Worm (Caenorhabditis elegans) whole organism, midembryonic: ENCODE measurements around the gene txbp-3.
"Not testable (repeated sequence)": the region's sequence is repeated elsewhere in the genome, so short reads cannot be mapped to it uniquely, and the experiment has no call there.

Source experiments
- T22C8.4 ChIP-seq: fragments of 200-800 bp; sonication (Bioruptor generic); IDR thresholded peaks from 2 replicates; pipeline ENCODE4 v1.3.6; 2022; ENCODE audit warnings: missing genetic modification characterization, missing compliant biosample characterization
- cog-1 ChIP-seq: sonication (generic microtip); optimal IDR thresholded peaks from 2 replicates; lab custom pipeline; 2016; ENCODE audit warnings: missing genetic modification characterization, missing compliant biosample characterization
- flt-1 ChIP-seq: fragments of 200-800 bp; sonication (Bioruptor generic); IDR thresholded peaks from 2 replicates; pipeline ENCODE4 v1.3.6; 2022; ENCODE audit warnings: missing genetic modification characterization, missing compliant biosample characterization
- klf-2 ChIP-seq: fragments of 200-800 bp; sonication (Bioruptor generic); conservative IDR thresholded peaks from 2 replicates; pipeline ENCODE4 v1.3.6; 2022; ENCODE audit warnings: missing genetic modification reagents, missing genetic modification characterization, missing compliant biosample characterization
- med-1 ChIP-seq: sonication (generic microtip); optimal IDR thresholded peaks from 2 replicates; lab custom pipeline; 2017; ENCODE audit warnings: missing genetic modification characterization, mild to moderate bottlenecking, missing compliant biosample characterization, antibody characterized with exemption, missing genetic modification reagents; ENCODE audit not compliant: insufficient read depth
- ref-1 ChIP-seq: fragments of 200-800 bp; sonication (Bioruptor generic); conservative IDR thresholded peaks from 2 replicates; pipeline ENCODE4 v1.3.6; 2022; ENCODE audit warnings: missing genetic modification reagents, missing genetic modification characterization, missing compliant biosample characterization
- tab-1 ChIP-seq: fragments of 200-800 bp; sonication (Bioruptor generic); IDR thresholded peaks from 2 replicates; pipeline ENCODE4 v1.3.6; 2022; ENCODE audit warnings: missing genetic modification characterization, missing compliant biosample characterization
- ztf-23 ChIP-seq: fragments of 200-800 bp; sonication (Bioruptor generic); IDR thresholded peaks from 2 replicates; pipeline ENCODE4 v1.3.6; 2022; ENCODE audit warnings: missing genetic modification reagents, missing genetic modification characterization, missing compliant biosample characterization
- ztf-29 ChIP-seq: fragments of 200-800 bp; sonication (Bioruptor generic); IDR thresholded peaks from 2 replicates; pipeline ENCODE4 v1.3.6; 2022; ENCODE audit warnings: missing genetic modification reagents, missing genetic modification characterization, missing compliant biosample characterization

txbp-3 gene

DNA sequence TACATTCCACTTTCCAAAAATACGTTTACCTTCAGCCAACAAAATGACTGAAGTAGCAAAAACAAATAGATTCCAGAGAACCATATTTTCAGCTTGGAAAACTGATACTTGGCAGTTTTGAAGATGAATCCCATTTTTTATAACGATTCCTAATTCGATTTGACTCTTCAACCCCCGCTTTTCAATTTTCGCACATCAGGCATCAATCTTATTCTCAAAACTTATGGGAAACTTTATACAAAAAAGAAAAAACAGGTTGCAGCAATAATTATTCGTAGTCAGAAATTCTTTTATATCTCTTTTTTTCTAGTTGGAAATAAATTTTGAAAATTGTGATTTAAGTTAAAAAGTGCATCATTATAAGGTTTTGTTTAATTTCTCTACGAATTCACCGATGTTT is 14.5 kb upstream of the txbp-3 start, which contains the start of gene C45G9.10:
Gene C45G9.10 (minus strand): TSS at position 101 of the 400 bp plus-strand sequence.
- TF ChIP-seq ztf-29 (no peak), ref-1 (GFP tag; lab: Robert Waterston, UW) (no peak)

DNA sequence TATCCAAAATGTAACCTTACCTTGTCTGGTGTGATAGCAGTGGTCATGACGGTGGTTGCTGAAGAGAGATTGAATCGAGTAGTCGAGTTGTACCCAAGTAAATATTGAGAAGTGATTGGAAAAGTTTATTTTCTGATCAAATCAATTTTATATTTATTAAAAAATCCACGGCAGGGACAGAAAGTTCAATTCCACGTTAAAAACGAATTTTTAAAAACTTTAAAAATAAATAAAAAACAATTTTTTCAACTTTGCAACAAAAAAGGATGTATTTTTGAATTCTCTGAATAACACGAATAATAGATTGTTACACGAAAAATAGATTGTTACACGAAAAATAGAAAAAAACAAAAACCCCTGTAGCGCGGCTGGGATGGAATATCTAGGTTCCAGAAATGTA is 8.4 kb upstream of the txbp-3 start, which contains the start of gene C45G9.9:
Gene C45G9.9 (minus strand): TSS at position 101 of the 400 bp plus-strand sequence.
- not testable (repeated sequence) for TF ChIP-seq ztf-29; T22C8.4; flt-1 (GFP tag; lab: Robert Waterston, UW)

DNA sequence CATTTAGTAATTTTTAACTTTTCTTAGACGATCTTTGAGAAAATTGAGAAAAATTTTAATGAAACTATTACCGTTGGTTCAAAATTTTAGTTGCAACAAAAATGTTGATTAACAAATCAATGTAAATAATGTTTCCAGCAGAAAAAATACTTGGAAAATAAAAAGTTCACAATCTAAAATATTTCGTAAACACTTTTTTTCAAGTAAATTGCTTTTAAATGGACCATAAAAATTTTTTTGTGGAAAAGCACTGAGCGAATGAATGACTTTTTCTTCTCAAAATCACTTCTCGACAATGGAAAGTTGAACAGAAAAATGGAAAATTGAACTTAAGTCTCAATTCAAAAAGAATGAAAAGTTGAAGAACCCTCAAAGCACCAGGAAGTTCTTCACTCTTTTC is 6.3 kb upstream of the txbp-3 start, which contains the start of gene C45G9.8:
Gene C45G9.8 (minus strand): TSS at position 101 of the 400 bp plus-strand sequence.
- no peak for TF ChIP-seq ztf-29
- no peak for TF ChIP-seq ref-1 (GFP tag; lab: Robert Waterston, UW)
- TF ChIP-seq med-1 (GFP tag; lab: Kevin White, UChicago), result no peak
- no peak for TF ChIP-seq cog-1 (tag; lab: Kevin White, UChicago)
- no peak for TF ChIP-seq T22C8.4
- TF ChIP-seq ztf-23, result no peak
- TF ChIP-seq klf-2 (GFP tag; lab: Robert Waterston, UW), result no peak
- no peak for TF ChIP-seq tab-1 (GFP tag; lab: Robert Waterston, UW)
- TF ChIP-seq flt-1 (GFP tag; lab: Robert Waterston, UW), result no peak

DNA sequence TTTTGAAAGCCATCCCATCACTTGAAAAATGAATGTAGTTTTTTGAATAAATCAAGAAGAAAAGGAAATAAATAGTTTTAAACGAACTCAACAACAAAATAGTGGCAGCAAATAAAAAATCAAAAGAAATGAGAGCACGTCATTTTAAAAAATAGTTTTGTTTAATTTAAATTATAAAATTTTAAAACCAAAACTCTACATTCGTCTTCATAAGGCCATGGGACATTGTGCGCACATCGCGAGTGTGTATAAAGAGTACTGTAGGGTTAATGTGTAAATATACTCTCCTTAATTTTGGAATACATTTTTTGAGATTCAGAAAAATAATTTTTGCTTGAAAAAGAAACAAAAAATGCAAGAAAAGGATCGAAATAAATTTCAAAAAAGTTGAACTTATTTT is 4.7 kb upstream of the txbp-3 start, which contains the start of gene C45G9.15:
Gene C45G9.15 (minus strand): TSS at position 101 of the 400 bp plus-strand sequence.
- TF ChIP-seq tab-1 (GFP tag; lab: Robert Waterston, UW), result no peak
- no peak for TF ChIP-seq T22C8.4
- TF ChIP-seq klf-2 (GFP tag; lab: Robert Waterston, UW), result no peak
- no peak for TF ChIP-seq med-1 (GFP tag; lab: Kevin White, UChicago)

DNA sequence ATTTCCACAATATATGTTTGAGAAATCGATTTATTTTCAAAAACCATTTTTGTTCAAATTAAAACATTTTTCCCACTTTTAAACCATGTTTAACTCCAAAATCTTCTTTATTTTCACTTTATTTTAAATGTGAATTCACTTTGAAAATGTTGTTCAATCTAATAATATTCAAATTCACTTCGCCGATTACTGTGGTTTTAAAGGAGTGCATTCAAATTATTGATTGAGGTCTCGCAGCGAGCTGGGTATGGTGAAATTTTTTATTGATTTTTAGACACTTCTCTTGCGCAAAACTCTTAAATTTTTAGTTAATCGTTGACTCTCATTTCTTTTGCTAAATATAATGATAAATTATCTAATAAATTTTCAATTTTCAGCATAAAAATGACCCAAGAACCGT is 481 bp upstream of the txbp-3 start, which contains the start of gene C45G9.5:
Gene C45G9.5 (plus strand): TSS at position 378 of the 400 bp plus-strand sequence.
- TF ChIP-seq ref-1 (GFP tag; lab: Robert Waterston, UW) (no peak), T22C8.4 (no peak), klf-2 (GFP tag; lab: Robert Waterston, UW) (no peak), tab-1 (GFP tag; lab: Robert Waterston, UW) (no peak), ztf-23 (no peak), cog-1 (tag; lab: Kevin White, UChicago) (no peak), flt-1 (GFP tag; lab: Robert Waterston, UW) (no peak), med-1 (GFP tag; lab: Kevin White, UChicago) (no peak), ztf-29 (no peak)

DNA sequence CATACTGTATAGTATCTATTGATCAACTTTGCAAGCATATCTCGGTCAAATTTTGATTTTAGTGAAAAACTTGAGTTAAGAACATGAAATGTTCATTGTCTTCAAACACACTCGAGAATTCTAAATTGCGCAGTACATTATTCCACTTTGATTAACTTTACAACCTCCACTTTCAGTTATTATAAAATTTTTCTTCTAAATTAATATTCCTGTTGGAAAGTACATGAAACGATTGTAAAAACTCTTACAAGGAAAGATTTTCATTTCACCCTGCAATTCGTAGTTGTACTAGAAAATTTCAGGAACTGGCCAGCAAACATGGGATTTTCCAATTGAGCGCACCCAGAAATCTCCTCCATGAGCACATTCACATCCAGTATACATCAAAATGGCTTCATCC is 2.5 kb downstream of the txbp-3 start, which contains the start of gene C45G9.14:
Gene C45G9.14 (plus strand): TSS at position 301 of the 400 bp plus-strand sequence.
- TF ChIP-seq T22C8.4 (no peak), med-1 (GFP tag; lab: Kevin White, UChicago) (no peak), ztf-29 (no peak), ztf-23 (no peak), tab-1 (GFP tag; lab: Robert Waterston, UW) (no peak), klf-2 (GFP tag; lab: Robert Waterston, UW) (no peak), cog-1 (tag; lab: Kevin White, UChicago) (no peak), flt-1 (GFP tag; lab: Robert Waterston, UW) (no peak), ref-1 (GFP tag; lab: Robert Waterston, UW) (no peak)

DNA sequence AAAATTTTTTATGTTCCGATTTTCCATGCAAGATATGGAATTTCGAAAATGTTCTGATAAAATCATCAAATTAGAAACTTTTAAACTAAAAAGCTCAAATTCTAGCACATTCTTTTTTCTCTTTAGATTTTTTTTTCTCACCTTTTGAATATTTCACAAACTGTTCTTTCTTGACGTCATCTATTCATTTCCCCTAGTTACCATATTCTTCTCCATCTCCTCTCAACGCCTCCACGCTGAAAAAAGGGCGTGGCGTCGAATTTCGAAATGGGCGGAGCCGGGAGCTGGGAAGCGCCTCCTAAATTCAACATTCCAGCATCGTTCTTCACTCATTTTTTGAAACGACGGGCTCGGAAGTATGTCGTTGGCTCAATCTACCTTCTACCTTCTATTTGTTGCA is 5.1 kb downstream of the txbp-3 start, which contains the start of gene nlp-43:
Gene nlp-43 (plus strand): TSS at position 301 of the 400 bp plus-strand sequence.
- TF ChIP-seq ztf-23, result no peak
- TF ChIP-seq T22C8.4, result no peak
- no peak for TF ChIP-seq med-1 (GFP tag; lab: Kevin White, UChicago)
- TF ChIP-seq klf-2 (GFP tag; lab: Robert Waterston, UW), result no peak
- no peak for TF ChIP-seq ztf-29
- no peak for TF ChIP-seq cog-1 (tag; lab: Kevin White, UChicago)
- TF ChIP-seq tab-1 (GFP tag; lab: Robert Waterston, UW), result no peak
- TF ChIP-seq ref-1 (GFP tag; lab: Robert Waterston, UW), result no peak
- TF ChIP-seq flt-1 (GFP tag; lab: Robert Waterston, UW), result no peak

DNA sequence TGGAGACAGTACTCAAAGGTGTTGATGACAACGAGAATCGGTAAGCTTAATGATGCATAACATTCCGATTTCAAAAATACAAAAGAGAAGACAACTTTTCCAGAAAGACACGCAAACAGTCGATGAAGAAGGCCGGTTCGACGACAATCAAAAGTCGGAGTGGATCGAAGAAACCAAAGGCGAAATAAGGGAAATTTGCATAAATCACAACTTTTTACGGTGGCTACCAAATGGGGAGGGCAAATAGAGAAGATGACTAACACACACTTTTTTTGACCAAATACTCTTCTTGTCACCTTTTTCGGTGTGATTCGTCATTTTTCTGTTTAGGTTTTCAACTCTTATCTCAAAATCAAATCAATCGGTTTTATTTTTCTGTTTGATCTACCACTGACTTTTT is 11.1 kb downstream of the txbp-3 start, which contains the start of gene C45G9.6:
Gene C45G9.6 (plus strand): TSS at position 301 of the 400 bp plus-strand sequence.
- no peak for TF ChIP-seq T22C8.4

DNA sequence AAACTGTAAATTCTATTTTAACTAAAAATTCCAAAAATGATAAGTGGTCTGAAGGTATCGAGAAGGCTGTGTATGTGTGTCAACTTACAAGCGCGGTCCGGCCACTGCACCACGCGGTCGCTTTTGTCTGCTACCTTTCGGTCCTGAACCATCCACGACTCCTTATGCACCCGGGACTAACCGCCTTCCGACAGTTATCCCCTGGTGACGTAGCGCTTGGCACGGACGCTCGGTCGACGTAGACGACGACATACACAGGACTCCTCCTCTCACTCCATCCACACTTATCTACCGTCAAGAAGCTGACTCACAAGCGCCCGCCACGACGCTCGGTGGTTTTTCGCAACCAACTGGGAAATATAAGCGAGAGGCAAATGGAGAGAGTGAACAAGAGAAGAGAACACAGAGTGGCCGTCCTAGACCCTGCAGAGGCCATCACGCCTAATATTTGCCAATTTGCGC is 15.9 kb downstream of the txbp-3 start:
- TF ChIP-seq ztf-23, result peak; percentile 95
- TF ChIP-seq ref-1 (GFP tag; lab: Robert Waterston, UW), result peak; percentile 82
- peak; percentile 87 for TF ChIP-seq klf-2 (GFP tag; lab: Robert Waterston, UW)
- TF ChIP-seq cog-1 (tag; lab: Kevin White, UChicago), result peak; percentile 78
- TF ChIP-seq T22C8.4, result peak; percentile 85
- TF ChIP-seq ztf-29, result peak; percentile 90
- TF ChIP-seq tab-1 (GFP tag; lab: Robert Waterston, UW), result peak; percentile 91
- peak; percentile 29 for TF ChIP-seq med-1 (GFP tag; lab: Kevin White, UChicago)
- peak; percentile 94 for TF ChIP-seq flt-1 (GFP tag; lab: Robert Waterston, UW)

DNA sequence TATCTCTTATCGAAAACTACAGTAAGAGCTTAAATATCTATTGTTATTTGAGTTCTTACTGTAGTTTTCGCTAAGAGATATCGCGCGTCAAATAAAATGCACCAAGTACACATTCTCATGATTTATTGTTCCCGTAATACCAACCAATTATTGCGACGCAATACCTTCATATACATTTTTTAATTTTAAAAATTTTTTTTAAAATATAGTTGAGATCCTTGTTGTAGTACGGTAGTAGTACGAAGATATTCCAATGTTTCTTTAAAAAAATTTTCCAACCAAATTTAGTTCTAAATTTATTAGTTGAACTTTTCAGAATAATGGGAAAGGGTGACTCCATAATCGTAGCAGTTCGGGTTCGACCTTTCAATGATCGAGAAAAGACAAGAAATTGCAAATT is 16.6 kb downstream of the txbp-3 start, which contains the start of gene klp-6:
Gene klp-6 (plus strand): TSS at position 301 of the 400 bp plus-strand sequence.
- TF ChIP-seq flt-1 (GFP tag; lab: Robert Waterston, UW), result no peak
- no peak for TF ChIP-seq ztf-23
- no peak for TF ChIP-seq ztf-29
- TF ChIP-seq klf-2 (GFP tag; lab: Robert Waterston, UW), result no peak
- no peak for TF ChIP-seq tab-1 (GFP tag; lab: Robert Waterston, UW)
- TF ChIP-seq cog-1 (tag; lab: Kevin White, UChicago), result no peak
- TF ChIP-seq T22C8.4, result no peak
- TF ChIP-seq med-1 (GFP tag; lab: Kevin White, UChicago), result no peak
- no peak for TF ChIP-seq ref-1 (GFP tag; lab: Robert Waterston, UW)
